Worm (Caenorhabditis elegans) whole organism, late embryonic: ENCODE measurements around the gene F58F6.6.

Experiments used
- che-1 ChIP-seq: sonication (generic microtip); optimal IDR thresholded peaks from 2 replicates; lab custom pipeline; 2016; ENCODE audit warnings: mild to moderate bottlenecking, missing genetic modification characterization, missing compliant biosample characterization
- eyg-1 ChIP-seq: sonication (generic microtip); optimal IDR thresholded peaks from 2 replicates; lab custom pipeline; 2016; ENCODE audit warnings: missing genotype, missing genetic modification characterization, missing compliant biosample characterization
- fkh-10 ChIP-seq: fragments of 150-350 bp; optimal IDR thresholded peaks from 2 replicates; lab custom pipeline; 2014; ENCODE audit warnings: missing biosample characterization, missing genetic modification reagents, missing genetic modification characterization
- gmeb-2 ChIP-seq: sonication (generic microtip); optimal IDR thresholded peaks from 2 replicates; lab custom pipeline; 2016; ENCODE audit warnings: missing genetic modification characterization, inconsistent platforms, missing compliant biosample characterization
- pha-4 ChIP-seq: fragments of 150-350 bp; optimal IDR thresholded peaks from 2 replicates; lab custom pipeline; 2018; ENCODE audit warnings: missing biosample characterization, missing genetic modification reagents, missing genetic modification characterization
- pros-1 ChIP-seq: fragments of 150-350 bp; optimal IDR thresholded peaks from 2 replicates; lab custom pipeline; 2014; ENCODE audit warnings: missing biosample characterization, missing genetic modification reagents, missing genetic modification characterization
- tbx-7 ChIP-seq: sonication (generic microtip); optimal IDR thresholded peaks from 2 replicates; lab custom pipeline; 2016; ENCODE audit warnings: missing genotype, missing genetic modification characterization, missing compliant biosample characterization

DNA sequence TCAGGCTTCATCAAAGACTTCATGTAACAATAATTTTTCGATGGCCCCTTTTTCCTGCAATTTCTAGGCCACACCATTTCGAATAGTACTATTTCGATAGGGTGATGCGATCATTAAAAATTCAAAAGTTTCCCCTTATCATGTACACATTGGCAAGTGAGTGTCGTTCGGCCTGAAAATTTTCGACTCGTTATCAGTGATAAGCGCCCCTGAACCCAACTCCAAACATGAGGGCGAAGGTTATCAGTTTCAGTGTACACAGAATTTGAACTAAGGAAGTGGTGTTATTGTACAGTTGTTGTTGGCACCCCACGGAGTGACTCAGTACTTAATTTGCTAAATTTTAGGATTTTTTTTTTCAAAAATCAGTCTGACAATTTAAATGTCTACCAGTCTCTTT, 38.1 kb downstream of the F58F6.6 start:
- TF ChIP-seq pha-4 (tag; lab: Kevin White, UChicago) = no peak
- TF ChIP-seq gmeb-2 (tag; lab: Kevin White, UChicago) = no peak
- TF ChIP-seq eyg-1 (tag; lab: Kevin White, UChicago) = no peak
- TF ChIP-seq tbx-7 (tag; lab: Kevin White, UChicago) = no peak
- TF ChIP-seq fkh-10 (GFP tag; lab: Kevin White, UChicago) = no peak
- no peak for TF ChIP-seq che-1 (tag; lab: Kevin White, UChicago)
- no peak for TF ChIP-seq pros-1 (tag; lab: Kevin White, UChicago)
